Fruit fly (Drosophila melanogaster) whole organism, embryonic: Measurements from ENCODE around the gene mxt.

Experiments
- ATbp ChIP-seq: fragments of 200-800 bp; sonication (Bioruptor generic); optimal IDR thresholded peaks from 2 replicates; lab custom pipeline; 2017; ENCODE audit warnings: missing biosample characterization, mild to moderate bottlenecking, missing genetic modification characterization, missing genetic modification reagents
- Aef1 ChIP-seq: fragments of 200-800 bp; sonication (Bioruptor generic); IDR thresholded peaks from 3 replicates; pipeline ENCODE4 v1.3.6; 2022; ENCODE audit warnings: missing biosample characterization, missing genetic modification characterization
- Awh ChIP-seq: fragments of 200-800 bp; sonication (Bioruptor generic); IDR thresholded peaks from 2 replicates; pipeline ENCODE4, ENCODE4 v1.3.6; 2022; ENCODE audit warnings: missing biosample characterization, missing genetic modification characterization
- Bteb2 ChIP-seq: fragments of 200-800 bp; sonication (Bioruptor generic); optimal IDR thresholded peaks from 2 replicates; lab custom pipeline; 2016; ENCODE audit warnings: missing biosample characterization, missing genetic modification characterization
- CG10959 ChIP-seq: fragments of 200-800 bp; sonication (Bioruptor generic); IDR thresholded peaks from 2 replicates; pipeline ENCODE4 v1.3.6; 2022; ENCODE audit warnings: missing biosample characterization, missing genetic modification characterization
- CG11247 ChIP-seq: fragments of 200-800 bp; sonication (Bioruptor generic); IDR thresholded peaks from 2 replicates; pipeline ENCODE4 v1.3.6; 2022; ENCODE audit warnings: missing biosample characterization, missing genetic modification characterization
- CG11504 ChIP-seq: fragments of 200-800 bp; sonication (Bioruptor generic); optimal IDR thresholded peaks from 3 replicates; lab custom pipeline; 2019; ENCODE audit warnings: missing biosample characterization, mild to moderate bottlenecking, missing genetic modification characterization, moderate library complexity
- CG12942 ChIP-seq: fragments of 200-800 bp; sonication (Bioruptor generic); optimal IDR thresholded peaks from 3 replicates; lab custom pipeline; 2016; ENCODE audit warnings: missing biosample characterization, missing genetic modification characterization
- CG13894 ChIP-seq: fragments of 200-800 bp; sonication (Bioruptor generic); optimal IDR thresholded peaks from 3 replicates; lab custom pipeline; 2018; ENCODE audit warnings: missing biosample characterization, mild to moderate bottlenecking, missing genetic modification characterization, moderate library complexity
- CG1647 ChIP-seq: fragments of 200-800 bp; sonication (Bioruptor generic); optimal IDR thresholded peaks from 3 replicates; lab custom pipeline; 2016; ENCODE audit warnings: missing biosample characterization, missing genetic modification characterization
- CG17385 ChIP-seq: fragments of 200-800 bp; sonication (Bioruptor generic); optimal IDR thresholded peaks from 3 replicates; lab custom pipeline; 2018; ENCODE audit warnings: missing biosample characterization, mild to moderate bottlenecking, missing genetic modification characterization
- CG18262 ChIP-seq: fragments of 200-800 bp; optimal IDR thresholded peaks from 3 replicates; lab custom pipeline; 2019; ENCODE audit warnings: missing biosample characterization, mild to moderate bottlenecking, missing genetic modification characterization, moderate library complexity
- CG31365 ChIP-seq: fragments of 200-800 bp; sonication (Bioruptor generic); optimal IDR thresholded peaks from 2 replicates; lab custom pipeline; 2018; ENCODE audit warnings: missing biosample characterization, mild to moderate bottlenecking, missing genetic modification characterization
- CG34422 ChIP-seq: fragments of 200-800 bp; sonication (Bioruptor generic); IDR thresholded peaks from 3 replicates; pipeline ENCODE4 v1.3.6; 2022; ENCODE audit warnings: missing biosample characterization, missing genetic modification characterization
- CG5180 ChIP-seq: fragments of 200-800 bp; sonication (Bioruptor generic); optimal IDR thresholded peaks from 3 replicates; lab custom pipeline; 2017; ENCODE audit warnings: missing biosample characterization, missing genetic modification characterization, mild to moderate bottlenecking, moderate library complexity, missing genetic modification reagents
- CG7271 ChIP-seq: fragments of 200-800 bp; sonication (Bioruptor generic); optimal IDR thresholded peaks from 2 replicates; lab custom pipeline; 2018; ENCODE audit warnings: missing biosample characterization, mild to moderate bottlenecking, missing genetic modification characterization, moderate library complexity
- CG7372 ChIP-seq: fragments of 200-800 bp; sonication (Bioruptor generic); IDR thresholded peaks from 2 replicates; pipeline ENCODE4 v1.3.6; 2022; ENCODE audit warnings: missing biosample characterization, missing genetic modification characterization
- CG8281 ChIP-seq: fragments of 200-800 bp; sonication (Bioruptor generic); optimal IDR thresholded peaks from 2 replicates; lab custom pipeline; 2018; ENCODE audit warnings: missing biosample characterization, mild to moderate bottlenecking, missing genetic modification characterization, moderate library complexity
- CG9876 ChIP-seq: fragments of 200-800 bp; sonication (Bioruptor generic); optimal IDR thresholded peaks from 2 replicates; lab custom pipeline; 2016; ENCODE audit warnings: missing biosample characterization, missing genetic modification characterization
- Dbx ChIP-seq: fragments of 200-800 bp; sonication (Bioruptor generic); IDR thresholded peaks from 3 replicates; pipeline ENCODE4 v1.3.6; 2022; ENCODE audit warnings: missing biosample characterization, missing genetic modification characterization
- Dip2 ChIP-seq: fragments of 200-800 bp; sonication (Bioruptor generic); IDR thresholded peaks from 2 replicates; pipeline ENCODE4 v1.3.6; 2022; ENCODE audit warnings: missing biosample characterization, missing genetic modification characterization
- GATAe ChIP-seq: fragments of 200-800 bp; sonication (Bioruptor generic); conservative IDR thresholded peaks from 2 replicates; pipeline ENCODE4 v1.3.6; 2022; ENCODE audit warnings: missing biosample characterization, missing genetic modification characterization
- H2.0 ChIP-seq: fragments of 200-800 bp; sonication (Bioruptor generic); IDR thresholded peaks from 2 replicates; pipeline ENCODE4 v1.3.6; 2022; ENCODE audit warnings: missing biosample characterization, missing genetic modification characterization
- Hsf ChIP-seq: fragments of 200-800 bp; sonication (Bioruptor generic); optimal IDR thresholded peaks from 3 replicates; lab custom pipeline; 2016; ENCODE audit warnings: missing biosample characterization, missing genetic modification characterization
- PHDP ChIP-seq: fragments of 200-800 bp; sonication (Bioruptor generic); optimal IDR thresholded peaks from 3 replicates; lab custom pipeline; 2018; ENCODE audit warnings: missing biosample characterization, mild to moderate bottlenecking, missing genetic modification characterization, moderate library complexity
- bowl ChIP-seq: fragments of 200-800 bp; sonication (Bioruptor generic); IDR thresholded peaks from 2 replicates; pipeline ENCODE4 v1.3.6; 2022; ENCODE audit warnings: missing biosample characterization, missing genetic modification characterization
- bsh ChIP-seq, 2 experiments: fragments of 200-800 bp; sonication (Bioruptor generic); optimal IDR thresholded peaks; 2 replicates each; lab custom pipeline; 2017 to 2018; ENCODE audit warnings: mild to moderate bottlenecking in 2 of 2, missing biosample characterization in 2 of 2, missing genetic modification characterization in 2 of 2, moderate library complexity in 1 of 2
- cad ChIP-seq: fragments of >200 bp; optimal IDR thresholded peaks from 2 replicates; lab custom pipeline; 2017; ENCODE audit warnings: missing biosample characterization, missing genetic modification characterization
- crol ChIP-seq: fragments of 200-800 bp; sonication (Bioruptor generic); IDR thresholded peaks from 2 replicates; pipeline ENCODE4 v1.3.6; 2022; ENCODE audit warnings: missing biosample characterization, missing genetic modification characterization
- gem ChIP-seq: fragments of 200-800 bp; sonication (Bioruptor generic); optimal IDR thresholded peaks from 2 replicates; lab custom pipeline; 2019; ENCODE audit warnings: missing biosample characterization, mild to moderate bottlenecking, missing genetic modification characterization, moderate library complexity
- gfzf ChIP-seq: fragments of 200-800 bp; sonication (Bioruptor generic); optimal IDR thresholded peaks from 2 replicates; lab custom pipeline; 2016; ENCODE audit warnings: missing biosample characterization, mild to moderate bottlenecking, missing genetic modification characterization, moderate library complexity
- grau ChIP-seq: fragments of 200-800 bp; optimal IDR thresholded peaks from 3 replicates; lab custom pipeline; 2019; ENCODE audit warnings: missing biosample characterization, mild to moderate bottlenecking, missing genetic modification characterization, moderate library complexity
- hkb ChIP-seq, 2 experiments: fragments of 200-800 bp in 1 of 2; fragments of >200 bp in 1 of 2; sonication (Bioruptor generic) in 1 of 2; IDR thresholded peaks in 1 of 2; optimal IDR thresholded peaks in 1 of 2; 2 replicates each; pipeline versions ENCODE4 v1.3.6 to Lab custom; 2017 to 2022; ENCODE audit warnings: missing biosample characterization in 1 of 2, missing genetic modification characterization in 1 of 2
- kni ChIP-seq: fragments of 200-800 bp; sonication (Bioruptor generic); optimal IDR thresholded peaks from 3 replicates; lab custom pipeline; 2017; ENCODE audit warnings: mild to moderate bottlenecking, missing biosample characterization, missing genetic modification reagents, missing genetic modification characterization
- lmd ChIP-seq: fragments of 200-800 bp; sonication (Bioruptor generic); IDR thresholded peaks from 2 replicates; pipeline ENCODE4 v1.3.6; 2022; ENCODE audit warnings: missing biosample characterization, missing genetic modification characterization
- maf-S ChIP-seq: fragments of 200-800 bp; sonication (Bioruptor generic); optimal IDR thresholded peaks from 2 replicates; lab custom pipeline; 2016; ENCODE audit warnings: missing biosample characterization, missing genetic modification characterization
- otp ChIP-seq: fragments of 200-800 bp; sonication (Bioruptor generic); IDR thresholded peaks from 3 replicates; pipeline ENCODE4, ENCODE4 v1.3.6; 2022; ENCODE audit warnings: missing biosample characterization, missing genetic modification characterization
- pho ChIP-seq: fragments of 200-800 bp; sonication (Bioruptor generic); optimal IDR thresholded peaks from 2 replicates; lab custom pipeline; 2016; ENCODE audit warnings: missing biosample characterization, missing genetic modification characterization
- row ChIP-seq: fragments of 200-800 bp; sonication (Bioruptor generic); IDR thresholded peaks from 3 replicates; pipeline ENCODE4 v1.3.6; 2022; ENCODE audit warnings: missing biosample characterization, missing genetic modification characterization
- sens-2 ChIP-seq: fragments of 200-800 bp; sonication (Bioruptor generic); IDR thresholded peaks from 2 replicates; pipeline ENCODE4 v1.3.6; 2022; ENCODE audit warnings: missing biosample characterization, missing genetic modification characterization
- seq ChIP-seq: fragments of 200-800 bp; sonication (Bioruptor generic); IDR thresholded peaks from 2 replicates; pipeline ENCODE4 v1.3.6; 2022; ENCODE audit warnings: missing biosample characterization, missing genetic modification characterization
- so ChIP-seq: fragments of 200-800 bp; sonication (Bioruptor generic); IDR thresholded peaks from 3 replicates; pipeline ENCODE4 v1.3.6; 2022; ENCODE audit warnings: missing biosample characterization, missing genetic modification characterization
- tgo ChIP-seq: fragments of 200-800 bp; sonication (Bioruptor generic); IDR thresholded peaks from 3 replicates; pipeline ENCODE4 v1.3.6; 2022; ENCODE audit warnings: missing biosample characterization, missing genetic modification characterization
- yki ChIP-seq: fragments of >200 bp; optimal IDR thresholded peaks from 3 replicates; lab custom pipeline; 2018

mxt gene

dm6 chr2L:4806109-4806508 lies 41.0 kb downstream of the mxt start (continued):
- TF ChIP-seq GATAe (GFP tag; lab: Robert Waterston, UW) (no peak), CG18262 (tag; lab: Kevin White, UChicago) (peak; percentile 2), CG7372 (GFP tag; lab: Robert Waterston, UW) (no peak), CG9876 (no peak), otp (GFP tag; lab: Robert Waterston, UW) (no peak), CG12942 (GFP tag; lab: Kevin White, UChicago) (no peak), CG10959 (no peak), Aef1 (peak; percentile 42; the same call in 1 of the 3 replicates), cad (no peak), lmd (GFP tag; lab: Robert Waterston, UW) (peak; percentile 40; the same call in 1 of the 2 replicates), Dbx (GFP tag; lab: Robert Waterston, UW) (no peak), seq (GFP tag; lab: Robert Waterston, UW) (0 out of 2 replicates have a peak, but pooled peaks have one; percentile 27), bsh (GFP tag; optimal IDR thresholded peaks at IDR 0.05; lab: Kevin White, UChicago) (peak in 1 of 2 experiments; percentile 19), CG7271 (tag; lab: Kevin White, UChicago) (no peak), CG11247 (GFP tag; lab: Robert Waterston, UW) (0 out of 2 replicates have a peak, but pooled peaks have one; percentile 31), CG8281 (tag; lab: Kevin White, UChicago) (no peak), kni (no peak), so (GFP tag; lab: Robert Waterston, UW) (peak; percentile 66; the same call in 2 of the 3 replicates), pho (GFP tag; lab: Kevin White, UChicago) (no peak), hkb (optimal IDR thresholded peaks at IDR 0.05; lab: Kevin White, UChicago) (no peak), hkb (GFP tag; IDR thresholded peaks at IDR 0.05; lab: Robert Waterston, UW) (peak; percentile 75), CG5180 (no peak), CG13894 (tag; lab: Kevin White, UChicago) (no peak), Dip2 (no peak), grau (tag; lab: Kevin White, UChicago) (peak; percentile 33), gfzf (GFP tag; lab: Kevin White, UChicago) (no peak), ATbp (GFP tag; lab: Kevin White, UChicago) (no peak), yki (no peak), maf-S (GFP tag; lab: Kevin White, UChicago) (no peak), Hsf (no peak), CG11504 (peak; percentile 73), H2.0 (GFP tag; lab: Robert Waterston, UW) (peak; percentile 28; the same call in 1 of the 2 replicates), row (GFP tag; lab: Robert Waterston, UW) (peak; percentile 45; the same call in 2 of the 3 replicates), CG31365 (tag; lab: Kevin White, UChicago) (no peak), sens-2 (GFP tag; lab: Robert Waterston, UW) (no peak), CG1647 (GFP tag; lab: Kevin White, UChicago) (no peak), CG17385 (GFP tag; lab: Kevin White, UChicago) (no peak), tgo (peak; percentile 64; the same call in 2 of the 3 replicates), Bteb2 (GFP tag; lab: Kevin White, UChicago) (no peak), CG34422 (GFP tag; lab: Robert Waterston, UW) (no peak), crol (GFP tag; lab: Robert Waterston, UW) (no peak), Awh (GFP tag; lab: Robert Waterston, UW) (0 out of 2 replicates have a peak, but pooled peaks have one; percentile 27), bowl (GFP tag; lab: Robert Waterston, UW) (peak; percentile 42; the same call in 1 of the 2 replicates), gem (peak; percentile 20), PHDP (tag; lab: Kevin White, UChicago) (no peak)
